Worm (Caenorhabditis elegans) whole organism, late embryonic: ENCODE data around the gene rpap-2.
"Not testable (repeated sequence)": the region's sequence is repeated elsewhere in the genome, so short reads cannot be mapped to it uniquely, and the experiment has no call there.

Source experiments
- F13H6.1 ChIP-seq: sonication (generic microtip); optimal IDR thresholded peaks from 2 replicates; lab custom pipeline; 2016; ENCODE audit warnings: missing genetic modification characterization, missing compliant biosample characterization
- K02D7.2 ChIP-seq: sonication (generic microtip); optimal IDR thresholded peaks from 2 replicates; lab custom pipeline; 2017; ENCODE audit warnings: mild to moderate bottlenecking, missing genetic modification characterization, missing compliant biosample characterization
- ahr-1 ChIP-seq: sonication (generic microtip); optimal IDR thresholded peaks from 2 replicates; lab custom pipeline; 2016; ENCODE audit warnings: missing genetic modification characterization, missing compliant biosample characterization
- ceh-18 ChIP-seq: sonication (generic microtip); optimal IDR thresholded peaks from 2 replicates; lab custom pipeline; 2016; ENCODE audit warnings: missing genetic modification characterization, missing compliant biosample characterization
- ceh-31 ChIP-seq: sonication (generic microtip); optimal IDR thresholded peaks from 2 replicates; lab custom pipeline; 2016; ENCODE audit warnings: missing genetic modification characterization, missing compliant biosample characterization
- ceh-34 ChIP-seq: sonication (generic microtip); optimal IDR thresholded peaks from 2 replicates; lab custom pipeline; 2016; ENCODE audit warnings: mild to moderate bottlenecking, missing genetic modification characterization, missing compliant biosample characterization
- ceh-48 ChIP-seq: sonication (generic microtip); optimal IDR thresholded peaks from 2 replicates; lab custom pipeline; 2016; ENCODE audit warnings: missing genetic modification characterization, inconsistent platforms, missing compliant biosample characterization
- ceh-6 ChIP-seq: fragments of 200-800 bp; sonication (Bioruptor generic); optimal IDR thresholded peaks from 2 replicates; lab custom pipeline; 2018; ENCODE audit warnings: mild to moderate bottlenecking, missing genetic modification characterization, missing compliant biosample characterization
- che-1 ChIP-seq: sonication (generic microtip); optimal IDR thresholded peaks from 2 replicates; lab custom pipeline; 2016; ENCODE audit warnings: mild to moderate bottlenecking, missing genetic modification characterization, missing compliant biosample characterization
- dmd-4 ChIP-seq: sonication (generic microtip); optimal IDR thresholded peaks from 2 replicates; lab custom pipeline; 2016; ENCODE audit warnings: borderline replicate concordance, missing genetic modification characterization, missing compliant biosample characterization
- elt-2 ChIP-seq: sonication (generic microtip); optimal IDR thresholded peaks from 2 replicates; lab custom pipeline; 2016; ENCODE audit warnings: missing genetic modification reagents, missing genetic modification characterization, missing compliant biosample characterization
- ets-4 ChIP-seq: sonication (generic microtip); optimal IDR thresholded peaks from 2 replicates; lab custom pipeline; 2016; ENCODE audit warnings: missing genetic modification characterization, missing compliant biosample characterization
- hlh-13 ChIP-seq: fragments of 200-800 bp; sonication (Bioruptor generic); optimal IDR thresholded peaks from 2 replicates; lab custom pipeline; 2018; ENCODE audit warnings: mild to moderate bottlenecking, missing genetic modification characterization, missing compliant biosample characterization
- hlh-30 ChIP-seq: sonication (generic microtip); optimal IDR thresholded peaks from 2 replicates; lab custom pipeline; 2017; ENCODE audit warnings: antibody characterized with exemption, missing genetic modification characterization, missing compliant biosample characterization; ENCODE audit not compliant: insufficient read depth
- hlh-6 ChIP-seq: sonication (generic microtip); optimal IDR thresholded peaks from 2 replicates; lab custom pipeline; 2016; ENCODE audit warnings: missing genotype, missing genetic modification characterization, missing compliant biosample characterization
- lim-6 ChIP-seq: sonication (generic microtip); optimal IDR thresholded peaks from 2 replicates; lab custom pipeline; 2016; ENCODE audit warnings: missing genetic modification characterization, missing compliant biosample characterization
- lin-11 ChIP-seq: fragments of 200-800 bp; sonication (Bioruptor generic); optimal IDR thresholded peaks from 2 replicates; lab custom pipeline; 2018; ENCODE audit warnings: mild to moderate bottlenecking, missing genetic modification characterization, missing compliant biosample characterization
- mec-3 ChIP-seq: sonication (generic microtip); optimal IDR thresholded peaks from 2 replicates; lab custom pipeline; 2016; ENCODE audit warnings: borderline replicate concordance, missing genetic modification characterization, missing compliant biosample characterization
- nhr-232 ChIP-seq: sonication (generic microtip); optimal IDR thresholded peaks from 2 replicates; lab custom pipeline; 2016; ENCODE audit warnings: missing genetic modification characterization, missing compliant biosample characterization
- npax-4 ChIP-seq: sonication (generic microtip); optimal IDR thresholded peaks from 2 replicates; lab custom pipeline; 2016; ENCODE audit warnings: missing genetic modification characterization, missing compliant biosample characterization
- odd-2 ChIP-seq: sonication (generic microtip); optimal IDR thresholded peaks from 2 replicates; lab custom pipeline; 2017; ENCODE audit warnings: antibody characterized with exemption, mild to moderate bottlenecking, missing genetic modification characterization, missing compliant biosample characterization
- pat-9 ChIP-seq: fragments of 200-800 bp; sonication (Bioruptor generic); optimal IDR thresholded peaks from 2 replicates; lab custom pipeline; 2018; ENCODE audit warnings: mild to moderate bottlenecking, missing genetic modification characterization, moderate library complexity, missing compliant biosample characterization
- pha-2 ChIP-seq: sonication (generic microtip); optimal IDR thresholded peaks from 2 replicates; lab custom pipeline; 2017; ENCODE audit warnings: mild to moderate bottlenecking, missing genetic modification characterization, missing compliant biosample characterization
- pros-1 ChIP-seq: fragments of 150-350 bp; optimal IDR thresholded peaks from 2 replicates; lab custom pipeline; 2014; ENCODE audit warnings: missing biosample characterization, missing genetic modification reagents, missing genetic modification characterization
- ref-2 ChIP-seq: sonication (generic microtip); optimal IDR thresholded peaks from 2 replicates; lab custom pipeline; 2016; ENCODE audit warnings: missing genetic modification characterization, missing compliant biosample characterization
- sdc-2 ChIP-seq: sonication (generic microtip); optimal IDR thresholded peaks from 2 replicates; lab custom pipeline; 2016; ENCODE audit warnings: missing genotype, missing genetic modification characterization, missing compliant biosample characterization
- syd-9 ChIP-seq: sonication (generic microtip); optimal IDR thresholded peaks from 2 replicates; lab custom pipeline; 2016; ENCODE audit warnings: mild to moderate bottlenecking, missing genetic modification characterization, moderate library complexity, missing compliant biosample characterization
- tbx-7 ChIP-seq: sonication (generic microtip); optimal IDR thresholded peaks from 2 replicates; lab custom pipeline; 2016; ENCODE audit warnings: missing genotype, missing genetic modification characterization, missing compliant biosample characterization
- ttx-3 ChIP-seq: sonication (generic microtip); optimal IDR thresholded peaks from 2 replicates; lab custom pipeline; 2016; ENCODE audit warnings: missing genetic modification reagents, missing genetic modification characterization, missing compliant biosample characterization
- unc-3 ChIP-seq, 2 experiments: fragments of 200-800 bp in 1 of 2; sonication (Bioruptor generic) in 1 of 2; sonication (generic microtip) in 1 of 2; conservative IDR thresholded peaks in 1 of 2; optimal IDR thresholded peaks in 1 of 2; 2 replicates each; pipeline versions ENCODE4 v1.3.6 to Lab custom; 2016 to 2022; ENCODE audit warnings: missing compliant biosample characterization in 2 of 2, missing genetic modification characterization in 2 of 2, missing genetic modification reagents in 1 of 2
- unc-42 ChIP-seq: sonication (generic microtip); optimal IDR thresholded peaks from 2 replicates; lab custom pipeline; 2016; ENCODE audit warnings: missing genotype, missing genetic modification characterization, missing compliant biosample characterization
- unc-55 ChIP-seq: sonication (generic microtip); optimal IDR thresholded peaks from 2 replicates; lab custom pipeline; 2017; ENCODE audit warnings: missing biosample characterization, missing genetic modification reagents, missing genetic modification characterization
- unc-86 ChIP-seq: sonication (generic microtip); optimal IDR thresholded peaks from 2 replicates; lab custom pipeline; 2016; ENCODE audit warnings: missing genetic modification characterization, missing compliant biosample characterization
- zip-5 ChIP-seq: sonication (generic microtip); optimal IDR thresholded peaks from 2 replicates; lab custom pipeline; 2016; ENCODE audit warnings: missing genetic modification characterization, missing compliant biosample characterization
- ztf-16 ChIP-seq: sonication (generic microtip); optimal IDR thresholded peaks from 2 replicates; lab custom pipeline; 2017; ENCODE audit warnings: missing genetic modification characterization, missing compliant biosample characterization

rpap-2 gene

ce11 chrIII:8989752-8990151, 22.0 kb downstream of the rpap-2 start, which contains the start of gene R08D7.7:
Gene R08D7.7, plus strand, starts transcription at chrIII:8990052.
- not testable (repeated sequence) for TF ChIP-seq lin-11 (tag; lab: Kevin White, UChicago); che-1; ref-2 (tag; lab: Kevin White, UChicago)

ce11 chrIII:8996686-8997085, 28.9 kb downstream of the rpap-2 start, which contains the start of gene skat-1:
Gene skat-1, minus strand, starts transcription at chrIII:8996786.
- TF ChIP-seq syd-9 (tag; lab: Kevin White, UChicago): no peak
- no peak for TF ChIP-seq ttx-3 (tag; lab: Kevin White, UChicago)
- no peak for TF ChIP-seq sdc-2 (tag; lab: Kevin White, UChicago)
- TF ChIP-seq odd-2: no peak
- TF ChIP-seq pat-9 (tag; lab: Kevin White, UChicago): no peak
- no peak for TF ChIP-seq ceh-34
- no peak for TF ChIP-seq ceh-48 (tag; lab: Kevin White, UChicago)
- TF ChIP-seq hlh-13 (GFP tag; lab: Kevin White, UChicago): no peak
- no peak for TF ChIP-seq ref-2 (tag; lab: Kevin White, UChicago)
- no peak for TF ChIP-seq dmd-4
- no peak for TF ChIP-seq ceh-31 (tag; lab: Kevin White, UChicago)
- no peak for TF ChIP-seq ceh-6 (GFP tag; lab: Kevin White, UChicago)
- no peak for TF ChIP-seq unc-86 (tag; lab: Kevin White, UChicago)
- TF ChIP-seq ahr-1: no peak
- no peak for TF ChIP-seq hlh-6 (tag; lab: Kevin White, UChicago)
- no peak for TF ChIP-seq unc-3 (GFP tag; conservative IDR thresholded peaks at IDR 0.05; lab: Robert Waterston, UW)
- TF ChIP-seq unc-3 (tag; optimal IDR thresholded peaks at IDR 0.05; lab: Kevin White, UChicago): no peak
- TF ChIP-seq pha-2: no peak
- no peak for TF ChIP-seq unc-42 (tag; lab: Kevin White, UChicago)

- TF ChIP-seq nhr-232 (no peak), elt-2 (tag; lab: Kevin White, UChicago) (peak; percentile 88), ceh-6 (GFP tag; lab: Kevin White, UChicago) (no peak), npax-4 (tag; lab: Kevin White, UChicago) (no peak)
These were observed 30.1 kb downstream of the rpap-2 start for ce11 chrIII:8997821-8998220.

ce11 chrIII:8998884-8999283, 31.1 kb downstream of the rpap-2 start:
- TF ChIP-seq F13H6.1 (tag; lab: Kevin White, UChicago): no peak
- TF ChIP-seq syd-9 (tag; lab: Kevin White, UChicago): no peak
- no peak for TF ChIP-seq ets-4
- TF ChIP-seq unc-55 (GFP tag; lab: Kevin White, UChicago): no peak
- TF ChIP-seq mec-3 (tag; lab: Kevin White, UChicago): no peak
- TF ChIP-seq ztf-16: no peak
- no peak for TF ChIP-seq tbx-7 (tag; lab: Kevin White, UChicago)
- no peak for TF ChIP-seq lin-11 (tag; lab: Kevin White, UChicago)
- no peak for TF ChIP-seq K02D7.2 (tag; lab: Kevin White, UChicago)
- TF ChIP-seq npax-4 (tag; lab: Kevin White, UChicago): no peak
- no peak for TF ChIP-seq hlh-30
- no peak for TF ChIP-seq ceh-18 (tag; lab: Kevin White, UChicago)
- no peak for TF ChIP-seq lim-6

ce11 chrIII:8999508-8999907, 31.7 kb downstream of the rpap-2 start, which contains the start of gene F59B2.3:
Gene F59B2.3, minus strand, starts transcription at chrIII:8999766.
- no peak for TF ChIP-seq dmd-4
- TF ChIP-seq syd-9 (tag; lab: Kevin White, UChicago): no peak
- no peak for TF ChIP-seq elt-2 (tag; lab: Kevin White, UChicago)
- no peak for TF ChIP-seq ets-4
- TF ChIP-seq ztf-16: no peak
- no peak for TF ChIP-seq pha-2
- no peak for TF ChIP-seq zip-5
- TF ChIP-seq F13H6.1 (tag; lab: Kevin White, UChicago): no peak
- no peak for TF ChIP-seq pat-9 (tag; lab: Kevin White, UChicago)
- TF ChIP-seq pros-1 (tag; lab: Kevin White, UChicago): no peak
